Worm (Caenorhabditis elegans) whole organism, L4 larva: ENCODE measurements around the gene F56H9.2.

ENCODE experiments used
- daf-19 ChIP-seq: fragments of 200-800 bp; sonication (Bioruptor generic); conservative IDR thresholded peaks from 2 replicates; pipeline ENCODE4 v1.3.6; 2022; ENCODE audit warnings: missing genetic modification characterization, missing compliant biosample characterization
- lim-7 ChIP-seq: fragments of 200-800 bp; sonication (Bioruptor generic); IDR thresholded peaks from 2 replicates; pipeline ENCODE4 v1.3.6; 2022; ENCODE audit warnings: missing genetic modification characterization, missing compliant biosample characterization
- lsy-2 ChIP-seq, 2 experiments: fragments of 150-350 bp in 1 of 2; sonication (generic microtip) in 1 of 2; optimal IDR thresholded peaks; 2 replicates each; lab custom pipeline; 2014 to 2017; ENCODE audit warnings: missing biosample characterization in 2 of 2, missing genetic modification characterization in 2 of 2
- nhr-237 ChIP-seq: sonication (generic microtip); optimal IDR thresholded peaks from 2 replicates; lab custom pipeline; 2017; ENCODE audit warnings: missing biosample characterization, missing genetic modification characterization
- vab-7 ChIP-seq: fragments of 200-800 bp; sonication (Bioruptor generic); IDR thresholded peaks from 2 replicates; pipeline ENCODE4 v1.3.6; 2022; ENCODE audit warnings: missing genetic modification reagents, missing genetic modification characterization, missing compliant biosample characterization
- zag-1 ChIP-seq: fragments of 150-350 bp; optimal IDR thresholded peaks from 2 replicates; lab custom pipeline; 2014; ENCODE audit warnings: missing biosample characterization, missing genetic modification characterization
- zfp-3 ChIP-seq: fragments of 200-800 bp; sonication (Bioruptor generic); conservative IDR thresholded peaks from 2 replicates; pipeline ENCODE4 v1.3.6; 2022; ENCODE audit warnings: missing genetic modification reagents, missing genetic modification characterization, missing compliant biosample characterization
- zip-11 ChIP-seq: fragments of 200-800 bp; sonication (Bioruptor generic); IDR thresholded peaks from 2 replicates; pipeline ENCODE4 v1.3.6; 2022; ENCODE audit warnings: missing genetic modification characterization, missing compliant biosample characterization

DNA sequence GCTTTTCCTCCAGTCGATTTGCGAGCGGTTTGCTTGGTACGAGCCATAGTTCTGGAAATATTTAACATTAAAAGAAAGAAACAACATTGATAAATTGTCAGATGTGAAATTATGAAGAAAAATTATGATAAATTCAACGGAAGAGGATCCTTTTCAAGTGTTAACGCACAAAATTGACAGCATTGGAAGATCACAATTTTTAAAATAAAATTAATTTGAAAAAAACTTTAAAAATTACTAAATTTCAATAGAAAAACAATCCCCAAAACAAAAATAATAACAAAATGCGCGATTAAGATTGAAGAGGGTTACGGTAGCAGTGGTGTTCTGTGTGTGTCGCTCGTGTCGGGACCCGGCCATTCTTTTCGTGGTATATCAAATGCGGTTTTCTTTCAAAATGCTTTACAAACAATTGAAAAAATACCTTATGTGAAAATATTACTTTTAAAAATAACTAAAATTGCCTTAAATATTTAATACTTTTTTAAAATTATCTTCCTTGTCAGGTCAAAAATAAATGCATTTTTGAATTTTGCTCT lies 22.9 kb downstream of the F56H9.2 start, which contains the start of gene his-74:
- TF ChIP-seq zfp-3 (GFP tag; lab: Robert Waterston, UW) (no peak), zip-11 (GFP tag; lab: Robert Waterston, UW) (no peak), daf-19 (GFP tag; lab: Robert Waterston, UW) (no peak), lsy-2 (tag; optimal IDR thresholded peaks at IDR 0.05; lab: Kevin White, UChicago) (peak in 1 of 2 experiments; percentile 40), vab-7 (GFP tag; lab: Robert Waterston, UW) (no peak), nhr-237 (tag; lab: Kevin White, UChicago) (no peak), lim-7 (GFP tag; lab: Robert Waterston, UW) (no peak), zag-1 (tag; lab: Kevin White, UChicago) (no peak)
